Fruit fly (Drosophila melanogaster) whole organism, embryonic: Measurements from ENCODE around the gene CG10845.

Experiments used
- C15 ChIP-seq: fragments of 200-800 bp; sonication (Bioruptor generic); IDR thresholded peaks from 3 replicates; pipeline ENCODE4 v1.3.6; 2022; ENCODE audit warnings: missing biosample characterization, missing genetic modification characterization
- CG12104 ChIP-seq: fragments of 200-800 bp; sonication (Bioruptor generic); optimal IDR thresholded peaks from 3 replicates; lab custom pipeline; 2016; ENCODE audit warnings: missing biosample characterization, missing genetic modification characterization
- CG1233 ChIP-seq: fragments of 200-800 bp; sonication (Bioruptor generic); optimal IDR thresholded peaks from 4 replicates; lab custom pipeline; 2018; ENCODE audit warnings: missing biosample characterization, mild to moderate bottlenecking, missing genetic modification characterization
- CG12391 ChIP-seq: fragments of 200-800 bp; sonication (Bioruptor generic); optimal IDR thresholded peaks from 3 replicates; lab custom pipeline; 2018; ENCODE audit warnings: missing biosample characterization, mild to moderate bottlenecking, missing genetic modification characterization, moderate library complexity
- CG14014 ChIP-seq: fragments of 200-800 bp; sonication (Bioruptor generic); IDR thresholded peaks from 2 replicates; pipeline ENCODE4 v1.3.6; 2022; ENCODE audit warnings: missing biosample characterization, missing genetic modification characterization
- CG14667 ChIP-seq: fragments of 200-800 bp; sonication (Bioruptor generic); IDR thresholded peaks from 2 replicates; pipeline ENCODE4 v1.3.6; 2022; ENCODE audit warnings: missing biosample characterization, missing genetic modification characterization
- CG15269 ChIP-seq: fragments of 200-800 bp; sonication (Bioruptor generic); optimal IDR thresholded peaks from 2 replicates; lab custom pipeline; 2018; ENCODE audit warnings: missing biosample characterization, mild to moderate bottlenecking, missing genetic modification characterization, moderate library complexity
- CG16813 ChIP-seq: fragments of 200-800 bp; sonication (Bioruptor generic); IDR thresholded peaks from 3 replicates; pipeline ENCODE4 v1.3.6; 2022; ENCODE audit warnings: missing biosample characterization, missing genetic modification characterization; ENCODE audit not compliant: partially characterized antibody
- CG2199 ChIP-seq: fragments of 200-800 bp; sonication (Bioruptor generic); IDR thresholded peaks from 3 replicates; pipeline ENCODE4 v1.3.6; 2022; ENCODE audit warnings: missing biosample characterization, missing genetic modification characterization
- CG2875 ChIP-seq: fragments of 200-800 bp; sonication (Bioruptor generic); optimal IDR thresholded peaks from 2 replicates; lab custom pipeline; 2017; ENCODE audit warnings: missing biosample characterization, mild to moderate bottlenecking, missing genetic modification characterization, missing genetic modification reagents
- CG33557 ChIP-seq: fragments of 200-800 bp; sonication (Bioruptor generic); optimal IDR thresholded peaks from 2 replicates; lab custom pipeline; 2019; ENCODE audit warnings: missing biosample characterization, mild to moderate bottlenecking, missing genetic modification characterization, moderate library complexity
- CG6854 ChIP-seq: fragments of 200-800 bp; sonication (Bioruptor generic); optimal IDR thresholded peaks from 3 replicates; lab custom pipeline; 2017; ENCODE audit warnings: missing biosample characterization, mild to moderate bottlenecking, missing genetic modification characterization
- CG9215 ChIP-seq: fragments of 200-800 bp; sonication (Bioruptor generic); IDR thresholded peaks from 2 replicates; pipeline ENCODE4 v1.3.6; 2022; ENCODE audit warnings: missing biosample characterization, missing genetic modification characterization
- CG9437 ChIP-seq: fragments of 200-800 bp; sonication (Bioruptor generic); optimal IDR thresholded peaks from 2 replicates; lab custom pipeline; 2018; ENCODE audit warnings: missing biosample characterization, mild to moderate bottlenecking, missing genetic modification characterization
- CG9727 ChIP-seq: fragments of 200-800 bp; sonication (Bioruptor generic); optimal IDR thresholded peaks from 3 replicates; lab custom pipeline; 2017; ENCODE audit warnings: missing biosample characterization, mild to moderate bottlenecking, missing genetic modification characterization
- CrebB ChIP-seq: fragments of 200-800 bp; sonication (Bioruptor generic); optimal IDR thresholded peaks from 3 replicates; lab custom pipeline; 2018; ENCODE audit warnings: missing biosample characterization, mild to moderate bottlenecking, missing genetic modification characterization
- Dbx ChIP-seq: fragments of 200-800 bp; sonication (Bioruptor generic); IDR thresholded peaks from 3 replicates; pipeline ENCODE4 v1.3.6; 2022; ENCODE audit warnings: missing biosample characterization, missing genetic modification characterization
- Drgx ChIP-seq: fragments of 200-800 bp; sonication (Bioruptor generic); IDR thresholded peaks from 2 replicates; pipeline ENCODE4 v1.3.6; 2022; ENCODE audit warnings: missing biosample characterization, missing genetic modification characterization
- ERR ChIP-seq: fragments of 200-800 bp; sonication (Bioruptor generic); optimal IDR thresholded peaks from 2 replicates; lab custom pipeline; 2016; ENCODE audit warnings: missing biosample characterization, missing genetic modification characterization
- Hr78 ChIP-seq, 2 experiments: fragments of 200-800 bp in 1 of 2; fragments of >200 bp in 1 of 2; sonication (Bioruptor generic) in 1 of 2; optimal IDR thresholded peaks; 2 replicates each; lab custom pipeline; 2017 to 2019; ENCODE audit warnings: missing biosample characterization in 2 of 2, missing genetic modification characterization in 2 of 2, mild to moderate bottlenecking in 1 of 2, moderate library complexity in 1 of 2
- Mrtf ChIP-seq: fragments of 200-800 bp; sonication (Bioruptor generic); IDR thresholded peaks from 3 replicates; pipeline ENCODE4 v1.3.6; 2022; ENCODE audit warnings: missing biosample characterization, missing genetic modification characterization
- NFAT ChIP-seq: fragments of 200-800 bp; sonication (Bioruptor generic); IDR thresholded peaks from 2 replicates; pipeline ENCODE4 v1.3.6; 2022; ENCODE audit warnings: missing biosample characterization, missing genetic modification characterization
- Oli ChIP-seq: fragments of 200-800 bp; sonication (Bioruptor generic); optimal IDR thresholded peaks from 2 replicates; lab custom pipeline; 2018; ENCODE audit warnings: missing biosample characterization, mild to moderate bottlenecking, missing genetic modification characterization, moderate library complexity
- Scr ChIP-seq: fragments of 200-800 bp; sonication (Bioruptor generic); IDR thresholded peaks from 2 replicates; pipeline ENCODE4 v1.3.6; 2022; ENCODE audit warnings: missing biosample characterization, missing genetic modification characterization; ENCODE audit not compliant: partially characterized antibody
- Sox102F ChIP-seq: fragments of 200-800 bp; sonication (Bioruptor generic); optimal IDR thresholded peaks from 2 replicates; lab custom pipeline; 2018; ENCODE audit warnings: missing biosample characterization, mild to moderate bottlenecking, missing genetic modification characterization, moderate library complexity
- Trl ChIP-seq, 3 experiments: fragments of >200 bp in 2 of 3; fragments of 200-800 bp in 1 of 3; sonication (Bioruptor generic) in 1 of 3; optimal IDR thresholded peaks; 2 replicates in 1 of 3; 3 replicates in 2 of 3; lab custom pipeline; 2016 to 2017; ENCODE audit warnings: missing biosample characterization in 1 of 3, missing genetic modification characterization in 1 of 3
- Xrp1 ChIP-seq: fragments of 200-800 bp; sonication (Bioruptor generic); IDR thresholded peaks from 2 replicates; pipeline ENCODE4 v1.3.6; 2022; ENCODE audit warnings: missing biosample characterization, missing genetic modification characterization
- amos ChIP-seq: fragments of 200-800 bp; sonication (Bioruptor generic); IDR thresholded peaks from 2 replicates; pipeline ENCODE4 v1.3.6; 2022; ENCODE audit warnings: missing biosample characterization, missing genetic modification characterization; ENCODE audit not compliant: partially characterized antibody
- bowl ChIP-seq: fragments of 200-800 bp; sonication (Bioruptor generic); IDR thresholded peaks from 2 replicates; pipeline ENCODE4 v1.3.6; 2022; ENCODE audit warnings: missing biosample characterization, missing genetic modification characterization
- chinmo ChIP-seq: fragments of 200-800 bp; sonication (Bioruptor generic); IDR thresholded peaks from 4 replicates; pipeline ENCODE4 v1.3.6; 2022; ENCODE audit warnings: missing biosample characterization, missing genetic modification characterization; ENCODE audit not compliant: partially characterized antibody
- ci ChIP-seq: fragments of 200-800 bp; sonication (Bioruptor generic); IDR thresholded peaks from 3 replicates; pipeline ENCODE4 v1.3.6; 2022; ENCODE audit warnings: missing biosample characterization, missing genetic modification characterization
- dimm ChIP-seq: fragments of 200-800 bp; sonication (Bioruptor generic); IDR thresholded peaks from 2 replicates; pipeline ENCODE4 v1.3.6; 2022; ENCODE audit warnings: missing biosample characterization, missing genetic modification characterization
- ewg ChIP-seq: fragments of 200-800 bp; sonication (Bioruptor generic); optimal IDR thresholded peaks from 3 replicates; lab custom pipeline; 2017; ENCODE audit warnings: mild to moderate bottlenecking, missing biosample characterization, missing genetic modification reagents, missing genetic modification characterization
- gce ChIP-seq: fragments of 200-800 bp; sonication (Bioruptor generic); IDR thresholded peaks from 3 replicates; pipeline ENCODE4 v1.3.6; 2022; ENCODE audit warnings: missing biosample characterization, missing genetic modification characterization
- hkb ChIP-seq, 2 experiments: fragments of 200-800 bp in 1 of 2; fragments of >200 bp in 1 of 2; sonication (Bioruptor generic) in 1 of 2; IDR thresholded peaks in 1 of 2; optimal IDR thresholded peaks in 1 of 2; 2 replicates each; pipeline versions ENCODE4 v1.3.6 to Lab custom; 2017 to 2022; ENCODE audit warnings: missing biosample characterization in 1 of 2, missing genetic modification characterization in 1 of 2
- insv ChIP-seq, 2 experiments: fragments of 200-800 bp; sonication (Bioruptor generic); optimal IDR thresholded peaks; 3 replicates each; lab custom pipeline; 2016 to 2018; ENCODE audit warnings: missing biosample characterization in 2 of 2, missing genetic modification characterization in 2 of 2
- jigr1 ChIP-seq: fragments of 200-800 bp; sonication (Bioruptor generic); IDR thresholded peaks from 3 replicates; pipeline ENCODE4 v1.3.6; 2022; ENCODE audit warnings: missing biosample characterization, missing genetic modification characterization
- jing ChIP-seq: fragments of 200-800 bp; sonication (Bioruptor generic); optimal IDR thresholded peaks from 2 replicates; lab custom pipeline; 2018; ENCODE audit warnings: missing biosample characterization, mild to moderate bottlenecking, missing genetic modification characterization
- org-1 ChIP-seq: fragments of 200-800 bp; sonication (Bioruptor generic); optimal IDR thresholded peaks from 2 replicates; lab custom pipeline; 2017; ENCODE audit warnings: missing biosample characterization, missing genetic modification characterization
- sob ChIP-seq: fragments of 200-800 bp; sonication (Bioruptor generic); IDR thresholded peaks from 2 replicates; pipeline ENCODE4 v1.3.6; 2022; ENCODE audit warnings: missing biosample characterization, missing genetic modification characterization
- ttk ChIP-seq: fragments of 200-800 bp; sonication (Bioruptor generic); IDR thresholded peaks from 2 replicates; pipeline ENCODE4 v2.1.2; 2022; ENCODE audit warnings: missing biosample characterization, missing genetic modification characterization
- vvl ChIP-seq: fragments of 200-800 bp; sonication (Bioruptor generic); IDR thresholded peaks from 2 replicates; pipeline ENCODE4 v1.3.6; 2022; ENCODE audit warnings: missing biosample characterization, missing genetic modification characterization
- wdn ChIP-seq: fragments of 200-800 bp; sonication (Bioruptor generic); IDR thresholded peaks from 2 replicates; pipeline ENCODE4 v1.3.6; 2022; ENCODE audit warnings: missing biosample characterization, missing genetic modification characterization
- z ChIP-seq: fragments of 200-800 bp; sonication (Bioruptor generic); IDR thresholded peaks from 3 replicates; pipeline ENCODE4 v1.3.6; 2022; ENCODE audit warnings: missing biosample characterization, missing genetic modification characterization
- zfh1 ChIP-seq: fragments of 200-800 bp; sonication (Bioruptor generic); IDR thresholded peaks from 3 replicates; pipeline ENCODE4 v1.3.6; 2022; ENCODE audit warnings: missing biosample characterization, missing genetic modification characterization

The CG10845 gene

dm6 chr3R:24893320-24893955 lies 7.5 kb upstream of the CG10845 start (continued):
- TF ChIP-seq ewg (GFP tag; lab: Kevin White, UChicago) = peak; percentile 31
- TF ChIP-seq amos (GFP tag; lab: Robert Waterston, UW) = no peak
- peak; percentile 55 for TF ChIP-seq ttk
- peak; percentile 20; the same call in 1 of the 2 replicates for TF ChIP-seq CG14014 (GFP tag; lab: Robert Waterston, UW)
- TF ChIP-seq dimm (GFP tag; lab: Robert Waterston, UW) = 0 out of 2 replicates have a peak, but pooled peaks have one; percentile 6
- no peak for TF ChIP-seq jing
- no peak for TF ChIP-seq Scr (GFP tag; lab: Robert Waterston, UW)
- 0 out of 3 replicates have a peak, but pooled peaks have one; percentile 53 for TF ChIP-seq Dbx (GFP tag; lab: Robert Waterston, UW)
- TF ChIP-seq org-1 (GFP tag; lab: Kevin White, UChicago) = peak; percentile 66
- TF ChIP-seq CG12391 (tag; lab: Kevin White, UChicago) = peak; percentile 87
- TF ChIP-seq z = peak; percentile 93
- TF ChIP-seq bowl (GFP tag; lab: Robert Waterston, UW) = 0 out of 2 replicates have a peak, but pooled peaks have one; percentile 14
- TF ChIP-seq CG9727 (GFP tag; lab: Kevin White, UChicago) = peak; percentile 93
- TF ChIP-seq NFAT (GFP tag; lab: Robert Waterston, UW) = no peak
- TF ChIP-seq Oli (tag; lab: Kevin White, UChicago) = peak; percentile 78
- no peak for TF ChIP-seq CG2199
- peak in 1 of 2 experiments; percentile 14 for TF ChIP-seq insv (GFP tag; optimal IDR thresholded peaks at IDR 0.05; lab: Kevin White, UChicago)
- peak; percentile 86 for TF ChIP-seq CG15269
- TF ChIP-seq CG2875 (GFP tag; lab: Kevin White, UChicago) = peak; percentile 45
- TF ChIP-seq chinmo (GFP tag; lab: Robert Waterston, UW) = peak; percentile 56; the same call in 1 of the 4 replicates
- TF ChIP-seq CG1233 (GFP tag; lab: Kevin White, UChicago) = peak; percentile 74
- TF ChIP-seq Xrp1 (GFP tag; lab: Robert Waterston, UW) = peak; percentile 81
- peak; percentile 62 for TF ChIP-seq CG6854 (GFP tag; lab: Kevin White, UChicago)
- TF ChIP-seq CG33557 (GFP tag; lab: Kevin White, UChicago) = peak; percentile 89
- peak; percentile 57 for TF ChIP-seq CG9215 (GFP tag; lab: Robert Waterston, UW)
- peak; percentile 74 for TF ChIP-seq Sox102F (GFP tag; lab: Kevin White, UChicago)
- peak; percentile 55; the same call in 2 of the 3 replicates for TF ChIP-seq Mrtf (GFP tag; lab: Robert Waterston, UW)
- 0 out of 3 replicates have a peak, but pooled peaks have one; percentile 58 for TF ChIP-seq jigr1 (GFP tag; lab: Robert Waterston, UW)
- TF ChIP-seq CrebB (tag; lab: Kevin White, UChicago) = peak; percentile 61
- peak; percentile 49; the same call in 1 of the 2 replicates for TF ChIP-seq CG14667 (GFP tag; lab: Robert Waterston, UW)
- TF ChIP-seq CG9437 (GFP tag; lab: Kevin White, UChicago) = peak; percentile 74
- no peak for TF ChIP-seq C15 (GFP tag; lab: Robert Waterston, UW)
- TF ChIP-seq wdn (GFP tag; lab: Robert Waterston, UW) = no peak

dm6 chr3R:24894419-24895206 lies 6.3 kb upstream of the CG10845 start, which contains the start of the genes CG31121 and CG11069:
Gene CG31121, minus strand, starts transcription at chr3R:24894605.
Gene CG11069, plus strand, starts transcription at chr3R:24894742.
- TF ChIP-seq Hr78 (GFP tag; optimal IDR thresholded peaks at IDR 0.05; lab: Kevin White, UChicago) (peak in 1 of 2 experiments; percentile 2), chinmo (GFP tag; lab: Robert Waterston, UW) (0 out of 4 replicates have a peak, but pooled peaks have one; percentile 56), CG16813 (GFP tag; lab: Robert Waterston, UW) (0 out of 3 replicates have a peak, but pooled peaks have one; percentile 15), CG12104 (GFP tag; lab: Kevin White, UChicago) (no peak), z (peak; percentile 74), sob (GFP tag; lab: Robert Waterston, UW) (peak; percentile 30; the same call in 1 of the 2 replicates), ERR (GFP tag; lab: Kevin White, UChicago) (no peak), CG12391 (tag; lab: Kevin White, UChicago) (peak; percentile 30), vvl (0 out of 2 replicates have a peak, but pooled peaks have one; percentile 9), hkb (optimal IDR thresholded peaks at IDR 0.05; lab: Kevin White, UChicago) (no peak), hkb (GFP tag; IDR thresholded peaks at IDR 0.05; lab: Robert Waterston, UW) (no peak), gce (GFP tag; lab: Robert Waterston, UW) (peak; percentile 12; the same call in 1 of the 3 replicates), Drgx (GFP tag; lab: Robert Waterston, UW) (peak; percentile 45; the same call in 1 of the 2 replicates), zfh1 (GFP tag; lab: Robert Waterston, UW) (0 out of 3 replicates have a peak, but pooled peaks have one; percentile 24), Trl (optimal IDR thresholded peaks at IDR 0.05; lab: Kevin White, UChicago) (peak; percentile 66 to 84), Trl (GFP tag; optimal IDR thresholded peaks at IDR 0.05; lab: Kevin White, UChicago) (no peak), ci (GFP tag; lab: Robert Waterston, UW) (peak; percentile 15; the same call in 1 of the 3 replicates)
